Fruit fly (Drosophila melanogaster): ENCODE measurements around the gene spir.

The spir gene

DNA sequence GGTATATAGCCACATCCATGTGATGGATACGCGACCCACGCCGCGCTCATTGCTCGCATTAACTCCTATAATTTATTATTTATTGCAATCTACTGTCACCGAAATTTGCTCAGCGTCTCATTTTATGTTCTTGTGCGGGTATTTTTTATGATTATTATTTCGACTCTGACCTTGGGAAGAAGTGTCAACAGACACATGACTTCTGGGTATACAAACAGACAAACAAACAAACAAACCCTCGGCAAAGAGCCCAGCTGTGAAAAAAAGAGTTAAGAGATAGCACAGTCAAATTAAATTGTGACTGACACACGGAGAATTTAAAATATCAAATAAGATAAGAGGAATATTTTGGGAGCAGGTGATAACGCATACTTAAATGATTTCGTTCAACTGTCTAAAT lies 79.0 kb downstream of the spir start:
- TF ChIP-seq CG1603 (tag; optimal IDR thresholded peaks at IDR 0.05) (peak; percentile 23), CG13894 (tag; optimal IDR thresholded peaks at IDR 0.05) (peak; percentile 23), CG14667 (GFP tag; IDR thresholded peaks at IDR 0.05) (no peak), ash1 (GFP tag; optimal IDR thresholded peaks at IDR 0.05) (no peak), peb (GFP tag; IDR thresholded peaks at IDR 0.05) (no peak), ftz-f1 (GFP tag; optimal IDR thresholded peaks at IDR 0.05) (no peak), CG17568 (GFP tag; optimal IDR thresholded peaks at IDR 0.05) (peak; percentile 50), CG11504 (tag; optimal IDR thresholded peaks at IDR 0.05) (peak; percentile 45), emc (GFP tag; optimal IDR thresholded peaks at IDR 0.05) (no peak), BtbVII (GFP tag; optimal IDR thresholded peaks at IDR 0.05) (peak; percentile 42), CG3281 (GFP tag; optimal IDR thresholded peaks at IDR 0.05) (peak; percentile 47), Adf1 (GFP tag; IDR thresholded peaks at IDR 0.05) (no peak), salm (tag; optimal IDR thresholded peaks at IDR 0.05) (peak; percentile 9), Med (GFP tag) (peak; percentile 72), cwo (GFP tag; optimal IDR thresholded peaks at IDR 0.05) (peak; percentile 14), ATbp (GFP tag; optimal IDR thresholded peaks at IDR 0.05) (peak; percentile 46), mirr (GFP tag; optimal IDR thresholded peaks at IDR 0.05) (peak; percentile 76), Bteb2 (GFP tag; optimal IDR thresholded peaks at IDR 0.05) (peak; percentile 21), Fer1 (GFP tag; optimal IDR thresholded peaks at IDR 0.05) (peak; percentile 55), ham (GFP tag; IDR thresholded peaks at IDR 0.05) (no peak), sug (tag; optimal IDR thresholded peaks at IDR 0.05) (peak; percentile 32), CG7987 (GFP tag; optimal IDR thresholded peaks at IDR 0.05) (peak; percentile 59), az2 (GFP tag; optimal IDR thresholded peaks at IDR 0.05) (no peak), CG17385 (GFP tag; optimal IDR thresholded peaks at IDR 0.05) (peak; percentile 3), Meics (GFP tag; optimal IDR thresholded peaks at IDR 0.05) (peak; percentile 15), CG3407 (GFP tag; optimal IDR thresholded peaks at IDR 0.05) (peak; percentile 10), CG2120 (GFP tag; optimal IDR thresholded peaks at IDR 0.05) (peak; percentile 3), eyg (GFP tag; optimal IDR thresholded peaks at IDR 0.05) (no peak), caup (GFP tag; optimal IDR thresholded peaks at IDR 0.05; ENCODE audit: severe bottlenecking) (peak; percentile 25), unpg (GFP tag; optimal IDR thresholded peaks at IDR 0.05) (peak; percentile 32), CG2678 (tag; optimal IDR thresholded peaks at IDR 0.05) (peak; percentile 49), CG13296 (GFP tag; optimal IDR thresholded peaks at IDR 0.05) (peak; percentile 52), CG12769 (tag; optimal IDR thresholded peaks at IDR 0.05) (peak; percentile 43), exex (tag; optimal IDR thresholded peaks at IDR 0.05) (peak; percentile 43), CG10274 (GFP tag; optimal IDR thresholded peaks at IDR 0.05) (no peak), MTF-1 (GFP tag; optimal IDR thresholded peaks at IDR 0.05; ENCODE audit: borderline replicate concordance) (peak; percentile 10), Hr51 (GFP tag; optimal IDR thresholded peaks at IDR 0.05) (peak in 1 of 2 experiments; percentile 34), dm (GFP tag; optimal IDR thresholded peaks at IDR 0.05) (no peak), zfh1 (GFP tag; IDR thresholded peaks at IDR 0.05) (no peak), Trl (optimal IDR thresholded peaks at IDR 0.05) (no peak), Trl (GFP tag; optimal IDR thresholded peaks at IDR 0.05) (peak; percentile 29), nau (GFP tag; optimal IDR thresholded peaks at IDR 0.05) (peak; percentile 34), CG32772 (GFP tag; IDR thresholded peaks at IDR 0.05) (no peak), CG15514 (GFP tag; optimal IDR thresholded peaks at IDR 0.05) (peak; percentile 20), CG12219 (GFP tag; optimal IDR thresholded peaks at IDR 0.05) (peak; percentile 8), gsb-n (tag; optimal IDR thresholded peaks at IDR 0.05) (no peak), CG12071 (GFP tag; optimal IDR thresholded peaks at IDR 0.05) (peak; percentile 43), hkb (optimal IDR thresholded peaks at IDR 0.05) (no peak), hkb (GFP tag; IDR thresholded peaks at IDR 0.05) (peak; percentile 54), CG12104 (GFP tag; optimal IDR thresholded peaks at IDR 0.05) (peak; percentile 27), scrt (GFP tag; optimal IDR thresholded peaks at IDR 0.05) (peak; percentile 21)

Data from whole organism, embryonic.